Worm (Caenorhabditis elegans): ENCODE results near the gene unc-50.
"Not testable (repeated sequence)": the region's sequence is repeated elsewhere in the genome, so short reads cannot be mapped to it uniquely, and the experiment has no call there.

Gene unc-50

DNA sequence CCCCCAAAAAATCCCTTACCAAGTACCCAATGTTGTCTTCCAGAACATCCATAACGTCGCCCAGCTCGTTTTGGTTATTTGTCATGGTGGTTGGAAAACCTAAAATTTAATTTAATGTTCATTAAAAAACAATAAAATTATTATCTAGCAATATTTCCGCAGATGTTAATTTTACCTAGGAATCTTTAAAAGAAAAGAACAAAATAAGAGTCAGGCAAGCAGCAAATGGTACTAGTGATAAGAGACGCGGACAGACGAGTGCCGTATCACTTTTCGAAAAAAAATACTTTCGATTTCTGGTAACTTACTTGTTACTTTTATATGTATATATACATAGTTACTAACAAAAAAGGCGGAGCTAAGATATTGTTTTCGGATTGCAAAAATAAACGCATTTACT is 6.9 kb downstream of the unc-50 start, which contains the start of gene T07A5.7:
TSS of gene T07A5.7 (minus strand) at position 101 of the 400 bp plus-strand sequence.
- TF ChIP-seq unc-62 (GFP tag; optimal IDR thresholded peaks at IDR 0.05): no peak

DNA sequence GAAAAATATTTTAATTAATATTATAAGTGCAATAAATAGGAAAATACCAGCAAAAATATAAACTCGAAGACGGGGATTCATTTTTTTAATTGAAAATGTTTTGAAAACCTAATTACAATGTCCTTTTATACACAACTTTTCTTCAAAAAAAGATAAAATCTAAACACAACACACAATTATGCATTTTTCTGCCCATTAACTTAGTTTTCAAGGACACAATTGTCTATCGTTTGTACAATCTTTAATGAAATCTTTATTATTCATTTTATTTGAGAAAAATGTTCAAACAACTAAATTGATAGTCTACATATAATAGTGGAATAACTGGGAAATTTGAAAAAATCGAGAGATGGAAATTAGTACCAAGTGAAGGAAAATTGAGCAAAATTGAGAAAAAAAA is 11.9 kb downstream of the unc-50 start, which contains the start of gene T07A5.1:
TSS of gene T07A5.1 (minus strand) at position 149 of the 400 bp plus-strand sequence.
- no peak for TF ChIP-seq unc-62 (GFP tag; optimal IDR thresholded peaks at IDR 0.05)

DNA sequence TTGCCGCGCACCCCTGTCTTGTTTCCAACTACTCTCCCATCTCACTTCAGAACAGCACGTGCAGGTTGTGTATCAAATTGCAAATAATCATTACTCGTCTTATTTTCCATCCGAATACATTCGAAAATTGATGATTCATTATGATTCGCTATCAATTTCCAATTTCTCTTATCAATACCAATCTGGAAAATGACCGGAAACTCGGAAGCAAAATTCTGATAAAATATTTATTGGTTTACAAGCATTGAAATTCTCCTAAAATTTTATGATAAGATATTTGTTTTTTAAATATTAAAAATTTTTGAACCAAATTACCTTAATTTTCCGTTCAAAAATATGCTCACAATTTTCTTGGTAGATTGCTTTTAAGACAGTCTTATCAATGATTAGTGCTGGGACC is 12.7 kb downstream of the unc-50 start:
- TF ChIP-seq unc-62 (GFP tag; optimal IDR thresholded peaks at IDR 0.05): no peak

DNA sequence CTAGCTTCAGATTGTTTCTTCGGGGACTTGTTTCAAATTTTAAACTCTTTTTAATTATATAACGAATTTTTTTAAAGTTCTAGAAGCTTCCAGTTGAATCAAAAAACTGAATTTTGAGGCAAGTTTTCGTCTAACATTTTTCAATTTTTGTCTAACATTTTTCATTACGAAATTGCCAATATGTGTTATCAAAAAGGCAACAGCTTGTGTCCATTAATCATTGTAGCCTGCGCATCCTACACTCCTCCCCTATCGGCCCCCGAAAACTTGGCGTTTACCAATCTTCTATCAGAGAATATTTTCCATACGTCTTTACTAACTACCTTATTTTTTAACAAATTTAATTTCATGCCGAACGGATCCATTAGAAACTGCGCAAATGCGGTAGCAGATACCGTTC is 17.9 kb downstream of the unc-50 start, which contains the start of gene vglu-3:
TSS of gene vglu-3 (plus strand) at position 301 of the 400 bp plus-strand sequence.
- TF ChIP-seq unc-62 (GFP tag; optimal IDR thresholded peaks at IDR 0.05): no peak

DNA sequence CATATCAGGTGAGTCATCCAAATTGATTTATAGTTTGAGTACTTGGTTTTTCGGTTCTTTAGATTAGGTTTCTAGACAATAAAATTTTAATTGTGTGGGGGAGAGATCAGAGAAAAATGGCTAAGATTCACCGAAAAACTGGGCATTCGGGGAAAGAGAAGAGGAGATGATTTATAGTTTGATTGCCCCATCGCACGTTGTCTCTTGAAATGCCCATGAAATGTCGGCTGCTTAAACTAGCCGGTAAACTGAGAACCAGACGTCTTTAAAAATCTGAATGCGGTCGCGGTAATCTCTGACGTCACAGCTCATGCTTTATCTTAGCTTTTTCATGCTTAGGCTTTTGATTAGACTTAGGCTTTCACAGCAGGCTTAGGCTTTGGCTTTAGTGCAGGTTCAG is 21.1 kb downstream of the unc-50 start:
- no peak for TF ChIP-seq unc-62 (GFP tag; optimal IDR thresholded peaks at IDR 0.05)

DNA sequence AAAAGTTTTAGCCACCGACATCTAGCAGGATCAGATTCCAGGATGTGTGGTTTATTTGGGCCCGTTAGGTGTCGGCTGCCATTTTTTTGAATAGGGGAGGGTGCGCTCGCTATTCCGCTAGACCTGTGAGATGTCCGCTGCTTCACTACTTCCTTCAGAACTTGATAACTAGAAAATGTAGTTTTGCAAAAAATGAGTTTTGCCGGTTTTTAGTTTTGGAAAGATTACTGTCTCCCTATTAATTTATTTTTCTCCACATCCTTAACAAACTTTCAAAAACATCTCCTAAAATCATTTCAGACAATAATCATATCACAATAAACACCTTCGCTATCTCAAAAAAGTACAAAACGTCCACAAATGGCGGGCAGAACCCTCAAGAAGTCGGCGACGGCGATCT is 23.1 kb downstream of the unc-50 start, which contains the start of gene vglu-2:
TSS of gene vglu-2 (plus strand) at position 301 of the 400 bp plus-strand sequence.
- TF ChIP-seq unc-62 (GFP tag; optimal IDR thresholded peaks at IDR 0.05): no peak

DNA sequence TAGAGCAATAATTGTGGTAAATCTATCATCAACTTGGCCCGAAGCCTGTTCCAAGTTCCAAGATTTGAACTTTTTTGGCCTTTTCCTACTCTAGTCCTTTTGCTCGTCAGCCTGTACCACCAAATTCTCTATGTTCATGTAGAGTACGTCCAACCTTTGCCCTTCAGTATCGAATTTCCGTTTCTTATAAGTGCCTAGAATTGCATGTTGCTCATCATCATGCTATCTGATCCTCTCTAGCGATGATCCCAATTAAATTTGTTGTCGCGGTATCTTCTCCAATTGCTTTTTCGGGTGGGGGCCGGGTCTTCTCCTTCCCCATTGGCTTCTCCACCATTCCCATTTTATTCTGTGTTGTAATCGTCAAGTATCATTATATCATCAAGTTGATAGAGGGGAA is 24.0 kb downstream of the unc-50 start:
- no peak for TF ChIP-seq unc-62 (GFP tag; optimal IDR thresholded peaks at IDR 0.05)

DNA sequence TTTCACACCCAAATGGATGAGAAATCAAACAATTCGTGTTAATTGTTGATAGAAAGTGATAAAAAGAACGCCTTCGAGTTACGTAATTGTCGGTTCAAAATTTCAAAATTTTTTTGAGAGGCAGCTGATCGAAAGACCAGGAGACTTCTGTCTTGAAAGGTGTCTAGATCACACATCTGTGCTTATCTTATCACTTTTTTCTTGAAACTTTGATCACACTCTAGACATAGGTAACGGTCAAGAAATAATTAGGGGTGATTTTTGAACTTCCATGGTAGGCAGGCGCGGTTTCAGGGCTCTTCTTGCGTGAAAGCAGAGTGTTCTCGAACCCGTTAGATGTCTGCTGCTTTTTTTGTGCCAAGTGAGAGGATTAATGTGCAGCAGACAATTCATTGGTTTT is 24.6 kb downstream of the unc-50 start:
- no peak for TF ChIP-seq unc-62 (GFP tag; optimal IDR thresholded peaks at IDR 0.05)

DNA sequence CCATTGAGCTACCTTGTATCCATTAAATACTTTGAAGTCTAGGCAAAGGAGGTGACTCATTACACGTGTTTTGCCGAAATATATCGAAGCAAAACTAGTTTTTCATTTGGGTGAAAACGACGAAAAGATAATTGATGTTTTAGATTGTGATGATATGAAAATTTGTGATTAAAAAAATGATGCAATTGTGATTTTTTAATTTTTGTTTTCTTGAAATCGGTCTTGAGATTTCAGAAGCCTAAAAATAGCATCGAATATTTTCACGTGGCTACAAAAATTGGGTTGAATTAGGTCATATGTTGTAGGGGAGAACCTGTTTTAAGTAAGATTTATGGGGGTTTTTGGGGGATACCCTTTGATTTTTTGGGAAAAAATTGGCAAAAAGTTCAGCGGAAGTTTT is 27.4 kb downstream of the unc-50 start:
- TF ChIP-seq unc-62 (GFP tag; optimal IDR thresholded peaks at IDR 0.05): no peak

DNA sequence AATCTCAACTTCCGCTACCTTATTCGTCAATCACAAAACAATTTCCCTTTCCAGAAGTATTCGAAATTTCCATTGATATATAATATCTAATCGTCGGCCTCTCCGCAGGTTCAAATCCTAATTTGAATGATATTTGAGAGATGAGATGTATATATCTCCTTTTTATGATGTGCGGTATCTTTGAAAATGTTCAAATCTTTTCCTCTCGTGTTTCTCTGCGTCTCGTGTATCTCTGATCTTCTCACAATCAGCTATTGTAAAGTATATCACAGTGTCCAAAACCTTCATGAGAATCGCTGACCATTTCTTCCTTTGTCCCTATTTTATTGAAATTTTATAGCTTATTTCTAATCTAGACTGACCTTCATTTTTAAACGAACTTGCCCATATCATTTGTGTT is 28.2 kb downstream of the unc-50 start:
- TF ChIP-seq unc-62 (GFP tag; optimal IDR thresholded peaks at IDR 0.05): no peak

DNA sequence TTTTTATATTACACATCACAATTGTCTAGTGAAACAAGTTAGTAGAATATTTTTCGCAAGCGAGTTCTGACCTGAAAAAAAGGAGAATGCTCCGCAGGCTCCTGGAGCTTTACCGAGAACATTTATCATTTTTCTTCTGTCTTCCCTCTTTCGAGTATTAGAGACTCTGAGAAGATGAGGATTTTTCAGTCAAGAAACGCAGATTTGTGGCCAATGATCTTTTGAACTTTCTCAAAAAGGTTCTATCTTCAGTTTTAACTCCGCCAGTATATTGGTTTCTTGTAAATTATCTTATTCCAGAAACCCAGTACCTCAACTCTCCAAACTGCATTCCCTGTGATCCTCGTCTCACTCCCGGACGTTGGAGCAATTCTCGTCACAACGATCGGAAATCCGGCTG is 32.3 kb downstream of the unc-50 start, which contains the start of gene K10G9.2:
TSS of gene K10G9.2 (plus strand) at position 301 of the 400 bp plus-strand sequence.
- no peak for TF ChIP-seq unc-62 (GFP tag; optimal IDR thresholded peaks at IDR 0.05)

DNA sequence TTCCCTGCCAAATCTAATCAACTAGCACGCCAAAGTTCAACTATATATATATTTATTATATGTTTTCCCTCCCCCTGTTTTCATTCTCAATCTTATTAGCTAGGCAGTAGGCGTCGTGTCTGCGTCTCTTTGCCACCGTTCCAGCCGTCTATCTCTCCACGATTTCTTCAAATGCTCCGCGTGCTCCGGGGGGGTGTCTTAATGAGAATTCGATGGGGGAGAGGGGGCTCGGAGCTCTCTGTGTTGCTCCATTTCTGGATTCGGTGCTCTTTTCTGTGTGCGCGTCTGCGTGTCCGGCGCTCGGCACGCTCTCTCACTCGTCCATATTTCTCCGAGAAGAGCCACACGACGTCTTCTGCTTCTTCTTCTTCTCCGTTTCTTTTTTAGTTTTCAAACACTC is 33.7 kb downstream of the unc-50 start:
- TF ChIP-seq unc-62 (GFP tag; optimal IDR thresholded peaks at IDR 0.05): no peak

DNA sequence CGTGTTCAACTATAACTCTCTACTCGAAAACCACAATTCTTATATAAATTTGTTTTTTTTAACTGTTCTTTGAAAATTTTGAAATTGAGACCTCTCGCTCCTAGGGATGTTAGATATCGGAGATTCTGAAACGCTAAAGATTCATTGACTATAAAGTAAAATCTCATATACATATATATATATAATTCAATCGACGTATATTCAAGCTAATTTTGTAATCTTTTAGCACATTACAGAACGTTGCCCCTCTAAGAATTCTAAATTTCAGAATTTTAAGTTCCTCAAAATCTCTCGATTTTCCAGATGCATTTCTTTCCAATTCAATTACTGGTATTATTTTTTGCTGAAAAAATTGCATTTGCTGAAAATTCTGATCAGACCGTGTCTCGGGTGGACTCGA is 39.1 kb downstream of the unc-50 start, which contains the start of gene pad-2:
TSS of gene pad-2 (plus strand) at position 301 of the 400 bp plus-strand sequence.
- no peak for TF ChIP-seq unc-62 (GFP tag; optimal IDR thresholded peaks at IDR 0.05)

DNA sequence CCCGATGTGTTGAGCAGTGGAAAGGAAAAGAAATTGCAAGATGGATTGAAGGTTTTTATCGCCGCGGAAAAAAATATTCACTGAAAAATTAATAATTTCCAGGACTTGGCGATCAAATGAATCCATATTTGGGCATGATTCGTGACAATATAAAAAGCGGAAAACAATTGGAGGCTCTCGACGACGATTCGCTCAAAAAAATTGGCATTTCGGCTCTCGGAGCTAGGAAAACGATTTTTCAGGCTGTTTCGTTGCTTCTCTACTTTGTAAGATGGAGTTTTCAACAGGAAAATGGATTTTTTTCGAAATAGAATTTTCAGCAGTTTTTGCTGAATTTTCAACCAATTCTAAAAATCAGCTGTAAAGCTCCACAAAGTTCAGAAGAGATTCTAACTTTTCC is 46.2 kb downstream of the unc-50 start:
- no peak for TF ChIP-seq unc-62 (GFP tag; optimal IDR thresholded peaks at IDR 0.05)

DNA sequence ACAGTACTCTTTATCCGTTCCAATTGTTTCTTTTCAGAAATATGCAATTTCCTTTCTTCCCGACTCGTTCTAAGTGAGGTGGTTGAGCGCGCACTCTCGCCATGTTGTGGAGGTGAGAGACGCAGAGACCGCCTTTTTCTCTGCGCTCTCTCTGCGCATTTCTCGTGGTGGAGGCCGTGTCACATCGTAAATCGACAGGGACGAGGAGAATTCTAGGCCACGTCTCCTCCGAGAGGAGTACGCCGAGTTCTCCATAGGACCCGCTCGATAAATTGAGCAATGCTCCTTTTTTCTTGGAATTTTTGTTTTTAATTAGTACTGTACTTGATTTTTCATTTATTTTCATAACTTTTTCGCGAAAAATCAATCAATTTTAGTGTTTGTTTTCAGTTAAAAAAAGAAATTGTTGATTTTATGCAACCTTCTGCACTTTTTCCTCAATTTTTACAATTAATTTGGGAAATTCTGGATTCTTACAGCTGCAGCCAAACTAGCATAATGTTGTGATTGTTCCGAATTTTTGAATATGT is 47.1 kb downstream of the unc-50 start, which contains the start of gene cnk-1:
TSS of gene cnk-1 (plus strand) at position 480 of the 530 bp plus-strand sequence.
- no peak for TF ChIP-seq unc-62 (GFP tag; optimal IDR thresholded peaks at IDR 0.05)

DNA sequence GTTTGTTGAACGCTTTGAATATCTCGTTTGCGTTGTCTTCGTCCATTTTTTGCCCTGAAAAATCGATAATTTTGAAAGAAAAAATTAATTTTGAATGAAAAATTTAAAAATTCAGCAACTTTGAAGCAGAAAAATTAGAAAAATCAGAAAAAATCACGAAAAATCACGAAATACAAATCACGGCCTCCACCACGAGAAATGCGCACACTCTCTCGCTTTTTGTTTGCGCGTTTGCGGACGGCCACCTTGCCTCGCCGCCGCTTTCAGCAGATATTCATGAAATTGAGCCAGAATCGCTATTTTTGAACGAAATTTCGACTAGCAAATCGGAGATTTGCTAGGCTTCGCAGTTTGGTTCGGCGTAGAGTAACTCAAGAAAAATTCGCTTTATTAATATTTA is 51.1 kb downstream of the unc-50 start, which contains the start of gene inpp-4B:
TSS of gene inpp-4B (minus strand) at position 54 of the 400 bp plus-strand sequence.
- TF ChIP-seq unc-62 (GFP tag; optimal IDR thresholded peaks at IDR 0.05): not testable (repeated sequence)
